Worm (Caenorhabditis elegans): ENCODE data around the gene T08D10.4.

T08D10.4 gene

ce11 chrX:11946788-11947463, 6.2 kb downstream of the T08D10.4 start, which contains the start of gene nfya-1:
TSS of gene nfya-1 (minus strand) at chrX:11946838.
- TF ChIP-seq T22C8.4 (GFP tag; IDR thresholded peaks at IDR 0.05), result peak; percentile 78
- TF ChIP-seq ref-1 (GFP tag; conservative IDR thresholded peaks at IDR 0.05), result no peak
- TF ChIP-seq cog-1 (tag; optimal IDR thresholded peaks at IDR 0.05), result peak; percentile 32

ce11 chrX:11941951-11942350, 11.2 kb downstream of the T08D10.4 start, which contains the start of gene F55G7.3:
TSS of gene F55G7.3 (minus strand) at chrX:11942051.
- TF ChIP-seq tab-1 (GFP tag; IDR thresholded peaks at IDR 0.05), result no peak
- no peak for TF ChIP-seq ztf-29 (GFP tag; IDR thresholded peaks at IDR 0.05)
- no peak for TF ChIP-seq klf-2 (GFP tag; conservative IDR thresholded peaks at IDR 0.05)
- TF ChIP-seq T22C8.4 (GFP tag; IDR thresholded peaks at IDR 0.05), result no peak
- TF ChIP-seq ref-1 (GFP tag; conservative IDR thresholded peaks at IDR 0.05), result no peak
- TF ChIP-seq ztf-23 (GFP tag; IDR thresholded peaks at IDR 0.05), result no peak
- no peak for TF ChIP-seq flt-1 (GFP tag; IDR thresholded peaks at IDR 0.05)
- no peak for TF ChIP-seq med-1 (GFP tag; optimal IDR thresholded peaks at IDR 0.05; ENCODE audit: insufficient read depth)
- TF ChIP-seq cog-1 (tag; optimal IDR thresholded peaks at IDR 0.05), result no peak

ce11 chrX:11938826-11939225, 14.3 kb downstream of the T08D10.4 start, which contains the start of gene F55G7.5:
TSS of gene F55G7.5 (minus strand) at chrX:11938926.
- TF ChIP-seq klf-2 (GFP tag; conservative IDR thresholded peaks at IDR 0.05) (no peak), med-1 (GFP tag; optimal IDR thresholded peaks at IDR 0.05; ENCODE audit: insufficient read depth) (no peak), ztf-29 (GFP tag; IDR thresholded peaks at IDR 0.05) (no peak), tab-1 (GFP tag; IDR thresholded peaks at IDR 0.05) (no peak), T22C8.4 (GFP tag; IDR thresholded peaks at IDR 0.05) (no peak)

ce11 chrX:11937343-11937935, 15.7 kb downstream of the T08D10.4 start:
- TF ChIP-seq ref-1 (GFP tag; conservative IDR thresholded peaks at IDR 0.05) (peak; percentile 48), klf-2 (GFP tag; conservative IDR thresholded peaks at IDR 0.05) (peak; percentile 67), ztf-23 (GFP tag; IDR thresholded peaks at IDR 0.05) (peak; percentile 86), tab-1 (GFP tag; IDR thresholded peaks at IDR 0.05) (peak; percentile 74; the same call in 1 of the 2 replicates), med-1 (GFP tag; optimal IDR thresholded peaks at IDR 0.05; ENCODE audit: insufficient read depth) (peak; percentile 64), T22C8.4 (GFP tag; IDR thresholded peaks at IDR 0.05) (peak; percentile 100), ztf-29 (GFP tag; IDR thresholded peaks at IDR 0.05) (no peak), flt-1 (GFP tag; IDR thresholded peaks at IDR 0.05) (peak; percentile 90), cog-1 (tag; optimal IDR thresholded peaks at IDR 0.05) (peak; percentile 95)

- TF ChIP-seq cog-1 (tag; optimal IDR thresholded peaks at IDR 0.05), result peak; percentile 69
- TF ChIP-seq T22C8.4 (GFP tag; IDR thresholded peaks at IDR 0.05), result peak; percentile 63; the same call in 1 of the 2 replicates
- TF ChIP-seq ztf-29 (GFP tag; IDR thresholded peaks at IDR 0.05), result 0 out of 2 replicates have a peak, but pooled peaks have one; percentile 58
- peak; percentile 92 for TF ChIP-seq flt-1 (GFP tag; IDR thresholded peaks at IDR 0.05)
- TF ChIP-seq ztf-23 (GFP tag; IDR thresholded peaks at IDR 0.05), result peak; percentile 85
- TF ChIP-seq klf-2 (GFP tag; conservative IDR thresholded peaks at IDR 0.05), result peak; percentile 79
- peak; percentile 90 for TF ChIP-seq tab-1 (GFP tag; IDR thresholded peaks at IDR 0.05)
- peak; percentile 72 for TF ChIP-seq ref-1 (GFP tag; conservative IDR thresholded peaks at IDR 0.05)
- peak; percentile 41 for TF ChIP-seq med-1 (GFP tag; optimal IDR thresholded peaks at IDR 0.05; ENCODE audit: insufficient read depth)
These were observed 18.2 kb downstream of the T08D10.4 start for ce11 chrX:11934933-11935332.

- TF ChIP-seq ref-1 (GFP tag; conservative IDR thresholded peaks at IDR 0.05) (no peak), flt-1 (GFP tag; IDR thresholded peaks at IDR 0.05) (0 out of 2 replicates have a peak, but pooled peaks have one; percentile 32), tab-1 (GFP tag; IDR thresholded peaks at IDR 0.05) (0 out of 2 replicates have a peak, but pooled peaks have one; percentile 32), ztf-23 (GFP tag; IDR thresholded peaks at IDR 0.05) (no peak)
These were observed 19.6 kb downstream of the T08D10.4 start for ce11 chrX:11933547-11933946.

ce11 chrX:11931559-11931958, 21.6 kb downstream of the T08D10.4 start, which contains the start of gene dot-1.4:
TSS of gene dot-1.4 (minus strand) at chrX:11931659.
- TF ChIP-seq ref-1 (GFP tag; conservative IDR thresholded peaks at IDR 0.05), result no peak
- no peak for TF ChIP-seq T22C8.4 (GFP tag; IDR thresholded peaks at IDR 0.05)
- no peak for TF ChIP-seq klf-2 (GFP tag; conservative IDR thresholded peaks at IDR 0.05)
- TF ChIP-seq med-1 (GFP tag; optimal IDR thresholded peaks at IDR 0.05; ENCODE audit: insufficient read depth), result no peak
- TF ChIP-seq cog-1 (tag; optimal IDR thresholded peaks at IDR 0.05), result no peak
- no peak for TF ChIP-seq ztf-29 (GFP tag; IDR thresholded peaks at IDR 0.05)
- no peak for TF ChIP-seq flt-1 (GFP tag; IDR thresholded peaks at IDR 0.05)
- no peak for TF ChIP-seq ztf-23 (GFP tag; IDR thresholded peaks at IDR 0.05)
- no peak for TF ChIP-seq tab-1 (GFP tag; IDR thresholded peaks at IDR 0.05)

- TF ChIP-seq ref-1 (GFP tag; conservative IDR thresholded peaks at IDR 0.05) (no peak), flt-1 (GFP tag; IDR thresholded peaks at IDR 0.05) (no peak), cog-1 (tag; optimal IDR thresholded peaks at IDR 0.05) (no peak), T22C8.4 (GFP tag; IDR thresholded peaks at IDR 0.05) (no peak), ztf-23 (GFP tag; IDR thresholded peaks at IDR 0.05) (no peak), ztf-29 (GFP tag; IDR thresholded peaks at IDR 0.05) (no peak), med-1 (GFP tag; optimal IDR thresholded peaks at IDR 0.05; ENCODE audit: insufficient read depth) (no peak), klf-2 (GFP tag; conservative IDR thresholded peaks at IDR 0.05) (no peak), tab-1 (GFP tag; IDR thresholded peaks at IDR 0.05) (no peak)
These were observed 25.5 kb downstream of the T08D10.4 start, which contains the start of gene F55G7.4 for ce11 chrX:11927585-11927984. TSS of gene F55G7.4 (plus strand) at chrX:11927885.

- TF ChIP-seq med-1 (GFP tag; optimal IDR thresholded peaks at IDR 0.05; ENCODE audit: insufficient read depth), result no peak
- no peak for TF ChIP-seq ztf-29 (GFP tag; IDR thresholded peaks at IDR 0.05)
- no peak for TF ChIP-seq tab-1 (GFP tag; IDR thresholded peaks at IDR 0.05)
- no peak for TF ChIP-seq T22C8.4 (GFP tag; IDR thresholded peaks at IDR 0.05)
- TF ChIP-seq ztf-23 (GFP tag; IDR thresholded peaks at IDR 0.05), result no peak
- no peak for TF ChIP-seq cog-1 (tag; optimal IDR thresholded peaks at IDR 0.05)
- TF ChIP-seq ref-1 (GFP tag; conservative IDR thresholded peaks at IDR 0.05), result no peak
- TF ChIP-seq flt-1 (GFP tag; IDR thresholded peaks at IDR 0.05), result no peak
- TF ChIP-seq klf-2 (GFP tag; conservative IDR thresholded peaks at IDR 0.05), result no peak
These were observed 27.9 kb downstream of the T08D10.4 start for ce11 chrX:11925243-11925642.

Data from whole organism, midembryonic.